Worm (Caenorhabditis elegans) whole organism, young adult: ENCODE data around the gene mig-17.

Experiments used
- hmg-1.2 ChIP-seq: fragments of 200-800 bp; sonication (Bioruptor generic); IDR thresholded peaks from 2 replicates; pipeline ENCODE4 v1.3.6; 2022; ENCODE audit warnings: missing genetic modification reagents, missing genetic modification characterization, missing compliant biosample characterization
- lin-40 ChIP-seq: sonication (generic microtip); optimal IDR thresholded peaks from 2 replicates; lab custom pipeline; 2016; ENCODE audit warnings: missing genetic modification characterization, mild to moderate bottlenecking, missing compliant biosample characterization, missing genotype, missing genetic modification reagents
- madf-6 ChIP-seq: fragments of 200-800 bp; sonication (Bioruptor generic); IDR thresholded peaks from 2 replicates; pipeline ENCODE4 v1.3.6; 2022; ENCODE audit warnings: missing genetic modification reagents, missing genetic modification characterization, missing compliant biosample characterization
- sea-2 ChIP-seq: fragments of 200-800 bp; sonication (Bioruptor generic); IDR thresholded peaks from 2 replicates; pipeline ENCODE4 v1.3.6; 2022; ENCODE audit warnings: missing genetic modification characterization, missing compliant biosample characterization

DNA sequence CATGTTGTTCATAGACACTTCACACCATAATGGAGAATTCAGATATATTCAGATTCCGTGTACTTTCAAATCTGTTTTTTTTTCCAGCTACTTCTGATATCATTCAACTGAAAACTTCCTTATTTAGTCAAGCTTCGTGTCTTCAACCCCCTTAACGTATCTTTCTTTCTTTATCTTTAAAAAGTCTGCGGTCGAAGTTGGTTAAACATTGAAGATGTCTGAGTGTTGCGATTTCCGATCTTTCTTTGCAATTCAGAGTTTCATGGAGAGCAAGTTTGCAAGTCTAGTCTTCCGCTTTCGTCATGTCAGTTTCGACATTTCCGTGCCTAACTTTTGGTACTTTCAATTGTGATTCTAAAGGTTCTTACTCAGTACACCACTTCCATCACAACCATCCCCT, 11.2 kb upstream of the mig-17 start:
- TF ChIP-seq lin-40 (tag; lab: Kevin White, UChicago) (no peak), madf-6 (GFP tag; lab: Robert Waterston, UW) (no peak), hmg-1.2 (no peak), sea-2 (GFP tag; lab: Robert Waterston, UW) (no peak)
